Fruit fly (Drosophila melanogaster) whole organism: Measurements from ENCODE around the gene CG43135.

Source experiments
- CG8478 ChIP-seq: fragments of >200 bp; optimal IDR thresholded peaks from 2 replicates; lab custom pipeline; 2018; ENCODE audit warnings: inconsistent platforms
- Dll ChIP-seq: fragments of >200 bp; optimal IDR thresholded peaks from 2 replicates; lab custom pipeline; 2017
- EcR ChIP-seq, 2 experiments: fragments of >200 bp; optimal IDR thresholded peaks; 2 replicates each; lab custom pipeline; 2017; ENCODE audit warnings: missing biosample characterization in 2 of 2, missing genetic modification characterization in 2 of 2, missing genetic modification reagents in 2 of 2
- pan ChIP-seq: fragments of >200 bp; optimal IDR thresholded peaks from 2 replicates; lab custom pipeline; 2017
- psq ChIP-seq: fragments of >200 bp; optimal IDR thresholded peaks from 2 replicates; lab custom pipeline; 2017
- usp ChIP-seq: fragments of >200 bp; optimal IDR thresholded peaks from 2 replicates; lab custom pipeline; 2017; ENCODE audit warnings: missing biosample characterization, missing genetic modification characterization, mixed read lengths

CG43135 gene

dm6 chrX:4248077-4248476, at the start of gene CG43135:
CG43135 (plus strand) TSS chrX:4248377.
- no peak for TF ChIP-seq Dll (lab: Kevin White, UChicago)
- TF ChIP-seq CG8478: no peak
- TF ChIP-seq EcR (GFP tag; optimal IDR thresholded peaks at IDR 0.05; lab: Kevin White, UChicago): no peak
- no peak for TF ChIP-seq psq
- no peak for TF ChIP-seq usp (GFP tag; lab: Kevin White, UChicago)
- no peak for TF ChIP-seq pan (lab: Kevin White, UChicago)

- TF ChIP-seq psq: no peak
- no peak for TF ChIP-seq usp (GFP tag; lab: Kevin White, UChicago)
- no peak for TF ChIP-seq EcR (GFP tag; optimal IDR thresholded peaks at IDR 0.05; lab: Kevin White, UChicago)
- no peak for TF ChIP-seq pan (lab: Kevin White, UChicago)
- no peak for TF ChIP-seq Dll (lab: Kevin White, UChicago)
- no peak for TF ChIP-seq CG8478
These were observed 49.4 kb upstream of the CG43135 start for dm6 chrX:4198769-4199168.

- TF ChIP-seq CG8478 (no peak), usp (GFP tag; lab: Kevin White, UChicago) (no peak), pan (lab: Kevin White, UChicago) (no peak), EcR (GFP tag; optimal IDR thresholded peaks at IDR 0.05; lab: Kevin White, UChicago) (no peak), Dll (lab: Kevin White, UChicago) (no peak), psq (no peak)
These were observed 47.6 kb upstream of the CG43135 start for dm6 chrX:4200612-4201011.

dm6 chrX:4202235-4202794, 45.9 kb upstream of the CG43135 start:
- TF ChIP-seq psq (no peak), CG8478 (no peak), Dll (lab: Kevin White, UChicago) (no peak)

- TF ChIP-seq psq (no peak), CG8478 (no peak), Dll (lab: Kevin White, UChicago) (no peak), pan (lab: Kevin White, UChicago) (no peak), usp (GFP tag; lab: Kevin White, UChicago) (no peak)
These were observed 44.3 kb upstream of the CG43135 start for dm6 chrX:4203713-4204447.

dm6 chrX:4205346-4206178, 42.6 kb upstream of the CG43135 start, which contains the start of gene Fas2:
Fas2 (minus strand) TSS chrX:4206093.
- TF ChIP-seq pan (lab: Kevin White, UChicago) (no peak), Dll (lab: Kevin White, UChicago) (no peak), CG8478 (no peak), psq (no peak), EcR (GFP tag; optimal IDR thresholded peaks at IDR 0.05; lab: Kevin White, UChicago) (no peak), usp (GFP tag; lab: Kevin White, UChicago) (no peak)

- no peak for TF ChIP-seq usp (GFP tag; lab: Kevin White, UChicago)
- no peak for TF ChIP-seq pan (lab: Kevin White, UChicago)
- TF ChIP-seq CG8478: no peak
- no peak for TF ChIP-seq Dll (lab: Kevin White, UChicago)
- TF ChIP-seq EcR (GFP tag; optimal IDR thresholded peaks at IDR 0.05; lab: Kevin White, UChicago): no peak
- TF ChIP-seq psq: no peak
These were observed 41.4 kb upstream of the CG43135 start for dm6 chrX:4206764-4207163.

dm6 chrX:4212725-4213124, 35.5 kb upstream of the CG43135 start, which contains the start of gene CG43288:
CG43288 (plus strand) TSS chrX:4213025.
- no peak for TF ChIP-seq Dll (lab: Kevin White, UChicago)
- no peak for TF ChIP-seq pan (lab: Kevin White, UChicago)
- TF ChIP-seq psq: no peak
- TF ChIP-seq CG8478: no peak
- TF ChIP-seq EcR (GFP tag; optimal IDR thresholded peaks at IDR 0.05; lab: Kevin White, UChicago): no peak
- TF ChIP-seq usp (GFP tag; lab: Kevin White, UChicago): no peak

- TF ChIP-seq psq: no peak
- TF ChIP-seq pan (lab: Kevin White, UChicago): no peak
- no peak for TF ChIP-seq EcR (GFP tag; optimal IDR thresholded peaks at IDR 0.05; lab: Kevin White, UChicago)
- no peak for TF ChIP-seq Dll (lab: Kevin White, UChicago)
- TF ChIP-seq CG8478: no peak
- no peak for TF ChIP-seq usp (GFP tag; lab: Kevin White, UChicago)
These were observed 33.8 kb upstream of the CG43135 start for dm6 chrX:4214371-4214770.

dm6 chrX:4217294-4217693, 30.9 kb upstream of the CG43135 start, which contains the start of gene CG15571:
CG15571 (minus strand) TSS chrX:4217394.
- no peak for TF ChIP-seq EcR (GFP tag; optimal IDR thresholded peaks at IDR 0.05; lab: Kevin White, UChicago)
- TF ChIP-seq Dll (lab: Kevin White, UChicago): no peak
- no peak for TF ChIP-seq psq
- no peak for TF ChIP-seq CG8478
- TF ChIP-seq usp (GFP tag; lab: Kevin White, UChicago): no peak
- no peak for TF ChIP-seq pan (lab: Kevin White, UChicago)

- TF ChIP-seq usp (GFP tag; lab: Kevin White, UChicago) (no peak), psq (no peak), pan (lab: Kevin White, UChicago) (no peak), CG8478 (no peak), EcR (GFP tag; optimal IDR thresholded peaks at IDR 0.05; lab: Kevin White, UChicago) (no peak), Dll (lab: Kevin White, UChicago) (no peak)
These were observed 30.3 kb upstream of the CG43135 start, which contains the start of gene CG15570 for dm6 chrX:4217870-4218269. CG15570 (plus strand) TSS chrX:4218170.
